Worm (Caenorhabditis elegans) whole organism, L1 larva: ENCODE data around the gene cutl-23.

Source experiments
- nhr-20 ChIP-seq: sonication (generic microtip); optimal IDR thresholded peaks from 2 replicates; lab custom pipeline; 2016; ENCODE audit warnings: mild to moderate bottlenecking, missing genetic modification characterization, missing compliant biosample characterization
- nhr-71 ChIP-seq: sonication (generic microtip); optimal IDR thresholded peaks from 2 replicates; lab custom pipeline; 2016; ENCODE audit warnings: mild to moderate bottlenecking, missing genetic modification characterization, moderate library complexity, missing compliant biosample characterization
- nhr-76 ChIP-seq: sonication (generic microtip); optimal IDR thresholded peaks from 2 replicates; lab custom pipeline; 2017; ENCODE audit warnings: missing biosample characterization, missing genetic modification characterization

ce11 chrIII:5744579-5744978 lies 25.4 kb upstream of the cutl-23 start, which contains the start of gene B0244.5:
- no peak for TF ChIP-seq nhr-71 (tag; lab: Kevin White, UChicago)
- TF ChIP-seq nhr-76 (tag; lab: Kevin White, UChicago), result no peak
- TF ChIP-seq nhr-20 (tag; lab: Kevin White, UChicago), result no peak
